Fruit fly (Drosophila melanogaster): ENCODE results near the gene CG7218.

Gene CG7218

DNA sequence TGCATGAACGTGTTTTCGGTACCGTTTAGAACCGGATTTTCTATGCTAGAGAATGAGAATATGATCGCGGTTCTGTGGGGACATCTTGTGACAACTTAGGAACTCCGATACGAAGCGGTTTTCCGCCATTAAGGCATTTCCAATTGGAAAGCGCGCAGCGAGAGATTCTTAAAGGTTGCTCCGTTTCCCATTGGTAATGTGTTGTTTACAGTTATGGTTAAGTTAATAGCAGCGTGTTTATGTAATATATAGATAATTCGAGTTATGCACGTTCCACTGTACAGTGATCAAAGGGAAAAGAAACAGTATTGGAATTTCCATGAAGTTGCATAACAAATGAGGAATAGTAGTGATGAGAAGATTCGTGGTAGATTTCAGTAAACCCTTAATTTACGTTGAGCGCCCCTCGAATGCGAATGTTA is 4.7 kb upstream of the CG7218 start (continued):
- peak in 1 of 2 experiments; percentile 12 for TF ChIP-seq bsh (GFP tag; optimal IDR thresholded peaks at IDR 0.05)
- no peak for TF ChIP-seq lbe (GFP tag; optimal IDR thresholded peaks at IDR 0.05)
- TF ChIP-seq ara (GFP tag; IDR thresholded peaks at IDR 0.05), result no peak
- TF ChIP-seq Xrp1 (GFP tag; IDR thresholded peaks at IDR 0.05), result 0 out of 2 replicates have a peak, but pooled peaks have one; percentile 13
- TF ChIP-seq Drgx (GFP tag; IDR thresholded peaks at IDR 0.05), result 0 out of 2 replicates have a peak, but pooled peaks have one; percentile 30
- peak; percentile 22 for TF ChIP-seq CG2120 (GFP tag; optimal IDR thresholded peaks at IDR 0.05)
- no peak for TF ChIP-seq Scr (GFP tag; IDR thresholded peaks at IDR 0.05; ENCODE audit: partially characterized antibody)
- peak; percentile 37 for TF ChIP-seq CG12219 (GFP tag; optimal IDR thresholded peaks at IDR 0.05)
- TF ChIP-seq lmd (GFP tag; IDR thresholded peaks at IDR 0.05), result 0 out of 2 replicates have a peak, but pooled peaks have one; percentile 14
- no peak for TF ChIP-seq disco-r (GFP tag; optimal IDR thresholded peaks at IDR 0.05)
- TF ChIP-seq CG10147 (GFP tag; optimal IDR thresholded peaks at IDR 0.05), result no peak
- TF ChIP-seq CG17802 (tag; optimal IDR thresholded peaks at IDR 0.05), result peak; percentile 67
- TF ChIP-seq CG2199 (GFP tag; IDR thresholded peaks at IDR 0.05), result peak; percentile 81; the same call in 2 of the 3 replicates
- TF ChIP-seq Hsf (GFP tag; optimal IDR thresholded peaks at IDR 0.05), result peak; percentile 10
- peak; percentile 22 for TF ChIP-seq CG17359 (tag; optimal IDR thresholded peaks at IDR 0.05)
- 0 out of 3 replicates have a peak, but pooled peaks have one; percentile 46 for TF ChIP-seq dysf (GFP tag; IDR thresholded peaks at IDR 0.05)
- TF ChIP-seq CG18599 (GFP tag; optimal IDR thresholded peaks at IDR 0.05), result peak; percentile 29
- peak; percentile 9 for TF ChIP-seq gem (tag; optimal IDR thresholded peaks at IDR 0.05)
- TF ChIP-seq CG17829 (tag; optimal IDR thresholded peaks at IDR 0.05), result peak; percentile 20
- no peak for TF ChIP-seq scrt (GFP tag; optimal IDR thresholded peaks at IDR 0.05)
- no peak for TF ChIP-seq CG12769 (tag; optimal IDR thresholded peaks at IDR 0.05)
- peak; percentile 28; the same call in 1 of the 3 replicates for TF ChIP-seq row (GFP tag; IDR thresholded peaks at IDR 0.05)
- TF ChIP-seq HLH54F (GFP tag; optimal IDR thresholded peaks at IDR 0.05), result no peak
- TF ChIP-seq crp (GFP tag; optimal IDR thresholded peaks at IDR 0.05), result no peak
- TF ChIP-seq CG9609 (GFP tag; optimal IDR thresholded peaks at IDR 0.05), result no peak
- TF ChIP-seq ATbp (GFP tag; optimal IDR thresholded peaks at IDR 0.05), result peak; percentile 11
- TF ChIP-seq Xbp1 (GFP tag; optimal IDR thresholded peaks at IDR 0.05), result peak; percentile 3
- peak; percentile 9 for TF ChIP-seq unpg (GFP tag; optimal IDR thresholded peaks at IDR 0.05)
- TF ChIP-seq CG12104 (GFP tag; optimal IDR thresholded peaks at IDR 0.05), result no peak
- TF ChIP-seq pnt (GFP tag; optimal IDR thresholded peaks at IDR 0.05), result no peak
- TF ChIP-seq Kr (GFP tag; optimal IDR thresholded peaks at IDR 0.05), result no peak
- TF ChIP-seq CG34422 (GFP tag; IDR thresholded peaks at IDR 0.05), result 0 out of 3 replicates have a peak, but pooled peaks have one; percentile 36
- TF ChIP-seq CG18262 (tag; optimal IDR thresholded peaks at IDR 0.05), result peak; percentile 51
- peak in 1 of 2 experiments; percentile 35 for TF ChIP-seq dpn (GFP tag; optimal IDR thresholded peaks at IDR 0.05)
- no peak for TF ChIP-seq wek (GFP tag; optimal IDR thresholded peaks at IDR 0.05)
- no peak for TF ChIP-seq slp2 (GFP tag; optimal IDR thresholded peaks at IDR 0.05)
- peak; percentile 37 for TF ChIP-seq CG9437 (GFP tag; optimal IDR thresholded peaks at IDR 0.05)
- TF ChIP-seq CG5953 (GFP tag; IDR thresholded peaks at IDR 0.05), result 0 out of 2 replicates have a peak, but pooled peaks have one; percentile 5
- peak; percentile 10 to 87 for TF ChIP-seq Pdp1 (GFP tag; optimal IDR thresholded peaks at IDR 0.05)

dm6 chr3R:18168398-18168797 is 4.2 kb upstream of the CG7218 start:
- TF ChIP-seq CG13296 (GFP tag; optimal IDR thresholded peaks at IDR 0.05) (peak; percentile 31), CG14050 (GFP tag; IDR thresholded peaks at IDR 0.05) (no peak), CG4404 (GFP tag; IDR thresholded peaks at IDR 0.05) (no peak), CG30403 (GFP tag; optimal IDR thresholded peaks at IDR 0.05) (peak; percentile 22), MESR4 (GFP tag; optimal IDR thresholded peaks at IDR 0.05) (no peak), Abd-B (GFP tag; optimal IDR thresholded peaks at IDR 0.05) (no peak), slou (GFP tag; optimal IDR thresholded peaks at IDR 0.05) (no peak), wek (GFP tag; optimal IDR thresholded peaks at IDR 0.05) (no peak), Drgx (GFP tag; IDR thresholded peaks at IDR 0.05) (peak; percentile 29; the same call in 1 of the 2 replicates), lilli (GFP tag; optimal IDR thresholded peaks at IDR 0.05) (peak; percentile 11), Nf-YC (tag; optimal IDR thresholded peaks at IDR 0.05) (peak; percentile 47), p53 (GFP tag; optimal IDR thresholded peaks at IDR 0.05) (no peak), onecut (GFP tag; IDR thresholded peaks at IDR 0.05) (peak; percentile 36; the same call in 1 of the 2 replicates), CG15514 (GFP tag; optimal IDR thresholded peaks at IDR 0.05) (peak; percentile 68), emc (GFP tag; optimal IDR thresholded peaks at IDR 0.05) (no peak)

Data from whole organism, embryonic.